Worm (Caenorhabditis elegans) whole organism, L2 larva: ENCODE results near the gene T05A10.6.

Source experiments
- alr-1 ChIP-seq: fragments of 150-350 bp; optimal IDR thresholded peaks from 2 replicates; lab custom pipeline; 2014; ENCODE audit warnings: missing biosample characterization, missing genetic modification characterization
- ama-1 ChIP-seq: fragments of 150-350 bp; optimal IDR thresholded peaks from 2 replicates; lab custom pipeline; 2018; ENCODE audit warnings: inconsistent platforms
- blmp-1 ChIP-seq: sonication (generic microtip); optimal IDR thresholded peaks from 2 replicates; lab custom pipeline; 2017; ENCODE audit warnings: missing genetic modification characterization, mild to moderate bottlenecking, missing compliant biosample characterization, antibody characterized with exemption, moderate library complexity; ENCODE audit not compliant: insufficient read depth
- elt-1 ChIP-seq: fragments of 150-350 bp; optimal IDR thresholded peaks from 2 replicates; lab custom pipeline; 2014; ENCODE audit warnings: missing biosample characterization, missing genetic modification characterization
- lin-39 ChIP-seq: fragments of 150-350 bp; optimal IDR thresholded peaks from 2 replicates; lab custom pipeline; 2014; ENCODE audit warnings: missing biosample characterization, missing genetic modification reagents, missing genetic modification characterization
- lsy-2 ChIP-seq, 2 experiments: fragments of 150-350 bp in 1 of 2; sonication (generic microtip) in 1 of 2; optimal IDR thresholded peaks; 2 replicates each; lab custom pipeline; 2014 to 2017; ENCODE audit warnings: missing biosample characterization in 2 of 2, missing genetic modification characterization in 2 of 2
- mab-5 ChIP-seq: fragments of 150-350 bp; optimal IDR thresholded peaks from 2 replicates; lab custom pipeline; 2014; ENCODE audit warnings: missing biosample characterization, missing genetic modification characterization
- mdl-1 ChIP-seq, 2 experiments: fragments of 150-350 bp in 1 of 2; sonication (generic microtip) in 1 of 2; optimal IDR thresholded peaks; 2 replicates each; lab custom pipeline; 2017; ENCODE audit warnings: missing biosample characterization in 2 of 2, missing genetic modification characterization in 2 of 2
- nhr-12 ChIP-seq: fragments of 150-350 bp; optimal IDR thresholded peaks from 2 replicates; lab custom pipeline; 2014; ENCODE audit warnings: missing biosample characterization, missing genetic modification characterization
- nhr-77 ChIP-seq: fragments of 150-350 bp; optimal IDR thresholded peaks from 2 replicates; lab custom pipeline; 2014; ENCODE audit warnings: missing biosample characterization, missing genetic modification characterization
- skn-1 ChIP-seq: sonication (generic microtip); optimal IDR thresholded peaks from 2 replicates; lab custom pipeline; 2017; ENCODE audit warnings: missing biosample characterization, missing genetic modification characterization
- ztf-11 ChIP-seq: sonication (generic microtip); optimal IDR thresholded peaks from 2 replicates; lab custom pipeline; 2017; ENCODE audit warnings: missing biosample characterization, missing genetic modification characterization
- ztf-4 ChIP-seq: fragments of 150-350 bp; optimal IDR thresholded peaks from 2 replicates; lab custom pipeline; 2014; ENCODE audit warnings: missing biosample characterization, missing genetic modification characterization

DNA sequence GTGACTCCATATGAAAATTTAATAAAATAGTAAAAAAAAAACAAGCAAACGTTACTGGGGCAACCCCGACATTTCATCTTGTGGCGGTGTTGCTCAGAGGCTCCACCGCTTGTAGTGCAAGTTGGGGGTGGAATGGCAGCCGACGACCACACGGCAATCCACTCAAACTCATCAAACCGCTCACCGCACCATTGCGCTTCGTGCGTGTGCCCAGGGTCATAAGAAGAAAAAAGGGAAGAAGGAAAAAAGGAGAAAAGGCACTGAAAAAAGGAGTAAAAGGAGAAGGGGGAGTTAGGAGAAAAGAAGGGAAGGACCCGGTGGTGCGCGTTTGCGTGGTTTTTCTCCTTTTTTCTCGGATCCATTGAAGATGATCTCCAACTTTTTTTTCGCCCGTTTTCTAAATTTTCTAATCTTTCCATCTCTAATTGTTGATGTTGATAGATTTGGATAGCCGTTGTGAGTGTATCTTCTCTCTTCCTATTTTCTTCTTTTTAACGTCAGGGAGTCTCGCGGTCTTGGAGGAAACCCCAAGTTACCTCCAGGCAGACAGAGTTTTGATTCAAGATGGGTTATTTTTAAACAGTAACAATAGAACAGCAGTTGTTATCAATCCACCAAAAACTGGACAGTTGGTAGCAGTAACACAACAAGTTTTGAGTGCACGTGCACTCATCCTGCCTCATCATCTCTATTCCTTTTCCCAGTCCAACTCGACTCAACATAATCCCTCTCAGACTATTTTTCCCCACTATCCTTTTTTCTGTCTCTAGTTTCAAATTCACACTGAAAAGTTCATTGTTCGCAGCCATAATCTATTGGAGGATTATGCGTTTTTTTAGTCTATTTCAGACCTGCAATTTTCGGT is 26.0 kb downstream of the T05A10.6 start:
- TF ChIP-seq elt-1 (tag; lab: Kevin White, UChicago) (peak; percentile 28), ama-1 (lab: Kevin White, UChicago) (no peak), nhr-12 (tag; lab: Kevin White, UChicago) (no peak), lsy-2 (tag; optimal IDR thresholded peaks at IDR 0.05; lab: Kevin White, UChicago) (no peak), alr-1 (tag; lab: Kevin White, UChicago) (no peak), ztf-4 (tag; lab: Kevin White, UChicago) (no peak), mab-5 (tag; lab: Kevin White, UChicago) (no peak), blmp-1 (tag; lab: Kevin White, UChicago) (no peak), nhr-77 (tag; lab: Kevin White, UChicago) (no peak), ztf-11 (tag; lab: Kevin White, UChicago) (no peak), lin-39 (tag; lab: Kevin White, UChicago) (no peak), skn-1 (tag; lab: Kevin White, UChicago) (no peak), mdl-1 (tag; optimal IDR thresholded peaks at IDR 0.05; lab: Kevin White, UChicago) (no peak)
